Fruit fly (Drosophila melanogaster): ENCODE data around the gene CG33109.

DNA sequence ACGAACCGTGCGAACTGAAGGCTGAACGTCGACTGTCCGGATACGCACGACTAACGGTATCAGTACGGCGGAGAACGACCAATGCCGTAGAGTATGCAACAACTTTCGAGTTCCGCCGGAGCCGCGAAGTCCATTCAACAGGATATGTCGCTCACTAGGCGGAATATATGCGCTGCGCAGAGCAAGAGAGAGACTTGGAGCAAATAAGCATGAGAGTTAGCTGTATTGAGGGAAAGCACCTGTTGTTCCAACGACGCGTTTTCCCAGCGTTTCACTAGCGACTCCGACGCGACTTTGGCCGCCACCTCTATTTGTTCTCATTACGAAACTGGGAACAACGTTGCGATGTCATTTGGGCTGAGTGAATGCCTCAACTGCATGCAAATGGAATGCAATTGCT, 6.6 kb downstream of the CG33109 start, which contains the start of gene Dop1R1:
- TF ChIP-seq brk (GFP tag; optimal IDR thresholded peaks at IDR 0.05) (no peak), dsf (GFP tag; optimal IDR thresholded peaks at IDR 0.05; ENCODE audit: borderline replicate concordance) (no peak), h (GFP tag; optimal IDR thresholded peaks at IDR 0.05) (no peak), Rel (GFP tag; optimal IDR thresholded peaks at IDR 0.05) (no peak), Rel (tag; optimal IDR thresholded peaks at IDR 0.05) (no peak)

Measured in whole organism, wandering third instar larva.